Fruit fly (Drosophila melanogaster): ENCODE data around the gene CG4793.

- TF ChIP-seq pan (optimal IDR thresholded peaks at IDR 0.05) = no peak
- no peak for TF ChIP-seq Hr78 (GFP tag; optimal IDR thresholded peaks at IDR 0.05)
- TF ChIP-seq dl (GFP tag; optimal IDR thresholded peaks at IDR 0.05; ENCODE audit: insufficient read depth in 1 of 2, partially characterized antibody in 2 of 2) = peak; percentile 35 to 46
- TF ChIP-seq psq (GFP tag; optimal IDR thresholded peaks at IDR 0.05) = peak; percentile 56
These were observed 10.1 kb upstream of the CG4793 start for dm6 chr2L:15912901-15913673.

All from whole organism, wandering third instar larva.